Fruit fly (Drosophila melanogaster) whole organism, prepupa: ENCODE results near the gene PGRP-SB1.
A peak's percentile ranks its signal among the peaks of the same experiment; 100 is the strongest.

ENCODE experiments used
- CG10631 ChIP-seq: fragments of 200-800 bp; sonication (Bioruptor generic); optimal IDR thresholded peaks from 2 replicates; lab custom pipeline; 2016; ENCODE audit warnings: missing biosample characterization, missing genetic modification characterization
- CG10669 ChIP-seq: fragments of 200-800 bp; sonication (Bioruptor generic); optimal IDR thresholded peaks from 3 replicates; lab custom pipeline; 2018; ENCODE audit warnings: missing biosample characterization, mild to moderate bottlenecking, missing genetic modification characterization, moderate library complexity
- CG11902 ChIP-seq: fragments of 200-800 bp; sonication (Bioruptor generic); optimal IDR thresholded peaks from 3 replicates; lab custom pipeline; 2016; ENCODE audit warnings: missing biosample characterization, missing genetic modification characterization
- CG1621 ChIP-seq: fragments of 200-800 bp; sonication (Bioruptor generic); optimal IDR thresholded peaks from 3 replicates; lab custom pipeline; 2018; ENCODE audit warnings: missing biosample characterization, mild to moderate bottlenecking, missing genetic modification characterization
- CG3032 ChIP-seq: fragments of 200-800 bp; optimal IDR thresholded peaks from 2 replicates; lab custom pipeline; 2019; ENCODE audit warnings: missing biosample characterization, mild to moderate bottlenecking, missing genetic modification characterization, moderate library complexity
- CG32006 ChIP-seq: fragments of 200-800 bp; sonication (Bioruptor generic); optimal IDR thresholded peaks from 3 replicates; lab custom pipeline; 2017; ENCODE audit warnings: missing biosample characterization, mild to moderate bottlenecking, missing genetic modification characterization
- CG3919 ChIP-seq: fragments of 200-800 bp; sonication (Bioruptor generic); optimal IDR thresholded peaks from 3 replicates; lab custom pipeline; 2016; ENCODE audit warnings: missing biosample characterization, missing genetic modification characterization
- CG6276 ChIP-seq: fragments of 200-800 bp; sonication (Bioruptor generic); optimal IDR thresholded peaks from 2 replicates; lab custom pipeline; 2017; ENCODE audit warnings: missing biosample characterization, mild to moderate bottlenecking, missing genetic modification characterization
- CG6792 ChIP-seq: fragments of 200-800 bp; sonication (Bioruptor generic); optimal IDR thresholded peaks from 3 replicates; lab custom pipeline; 2016; ENCODE audit warnings: missing biosample characterization, missing genetic modification characterization
- CG6854 ChIP-seq: fragments of 200-800 bp; sonication (Bioruptor generic); optimal IDR thresholded peaks from 2 replicates; lab custom pipeline; 2017; ENCODE audit warnings: missing biosample characterization, mild to moderate bottlenecking, missing genetic modification characterization
- CG8632 ChIP-seq: fragments of 200-800 bp; sonication (Bioruptor generic); optimal IDR thresholded peaks from 3 replicates; lab custom pipeline; 2016; ENCODE audit warnings: missing biosample characterization, missing genetic modification characterization
- CG9139 ChIP-seq: fragments of 200-800 bp; sonication (Bioruptor generic); optimal IDR thresholded peaks from 3 replicates; lab custom pipeline; 2017; ENCODE audit warnings: missing biosample characterization, mild to moderate bottlenecking, missing genetic modification characterization
- Eip75B ChIP-seq: fragments of 200-800 bp; sonication (Bioruptor generic); optimal IDR thresholded peaks from 3 replicates; lab custom pipeline; 2016; ENCODE audit warnings: missing biosample characterization, missing genetic modification characterization
- Eip78C ChIP-seq: fragments of 200-800 bp; sonication (Bioruptor generic); peaks from one replicate; lab custom pipeline; 2016; ENCODE audit warnings: missing biosample characterization, missing genetic modification characterization
- Ets21C ChIP-seq: fragments of 200-800 bp; sonication (Bioruptor generic); optimal IDR thresholded peaks from 3 replicates; lab custom pipeline; 2016; ENCODE audit warnings: missing biosample characterization, missing genetic modification characterization
- Ets96B ChIP-seq: fragments of 200-800 bp; optimal IDR thresholded peaks from 2 replicates; lab custom pipeline; 2019; ENCODE audit warnings: missing biosample characterization, mild to moderate bottlenecking, missing genetic modification characterization, moderate library complexity
- Gug ChIP-seq: fragments of 200-800 bp; sonication (Bioruptor generic); IDR thresholded peaks from 2 replicates; pipeline ENCODE4 v1.3.6; 2022; ENCODE audit warnings: missing biosample characterization, missing genetic modification characterization
- Hr38 ChIP-seq: sonication (Bioruptor generic); optimal IDR thresholded peaks from 2 replicates; lab custom pipeline; 2016; ENCODE audit warnings: missing biosample characterization, missing genetic modification characterization
- Hr39 ChIP-seq: fragments of 200-800 bp; sonication (Bioruptor generic); optimal IDR thresholded peaks from 2 replicates; lab custom pipeline; 2016; ENCODE audit warnings: missing biosample characterization, missing genetic modification characterization
- Hr4 ChIP-seq: fragments of 200-800 bp; sonication (Bioruptor generic); optimal IDR thresholded peaks from 3 replicates; lab custom pipeline; 2016; ENCODE audit warnings: missing biosample characterization, missing genetic modification characterization
- Met ChIP-seq: fragments of 200-800 bp; sonication (Bioruptor generic); optimal IDR thresholded peaks from 3 replicates; lab custom pipeline; 2016; ENCODE audit warnings: missing biosample characterization, missing genetic modification characterization
- Sox102F ChIP-seq: fragments of 200-800 bp; sonication (Bioruptor generic); optimal IDR thresholded peaks from 2 replicates; lab custom pipeline; 2016; ENCODE audit warnings: missing biosample characterization, mild to moderate bottlenecking, missing genetic modification characterization
- achi ChIP-seq: fragments of 200-800 bp; sonication (Bioruptor generic); optimal IDR thresholded peaks from 3 replicates; lab custom pipeline; 2016; ENCODE audit warnings: missing biosample characterization, missing genetic modification characterization
- dac ChIP-seq: fragments of 200-800 bp; sonication (Bioruptor generic); optimal IDR thresholded peaks from 2 replicates; lab custom pipeline; 2017; ENCODE audit warnings: missing biosample characterization, mild to moderate bottlenecking, missing genetic modification characterization
- dsx ChIP-seq: fragments of 200-800 bp; optimal IDR thresholded peaks from 3 replicates; lab custom pipeline; 2019; ENCODE audit warnings: missing biosample characterization, mild to moderate bottlenecking, missing genetic modification characterization, moderate library complexity; ENCODE audit not compliant: poor library complexity, severe bottlenecking
- fd85E ChIP-seq: fragments of 200-800 bp; sonication (Bioruptor generic); optimal IDR thresholded peaks from 3 replicates; lab custom pipeline; 2016; ENCODE audit warnings: missing biosample characterization, missing genetic modification characterization
- fkh ChIP-seq: fragments of 200-800 bp; sonication (Bioruptor generic); optimal IDR thresholded peaks from 3 replicates; lab custom pipeline; 2017; ENCODE audit warnings: missing biosample characterization, mild to moderate bottlenecking, missing genetic modification characterization, moderate library complexity
- lz ChIP-seq: fragments of 200-800 bp; sonication (Bioruptor generic); optimal IDR thresholded peaks from 3 replicates; lab custom pipeline; 2016; ENCODE audit warnings: missing biosample characterization, missing genetic modification characterization
- pdm3 ChIP-seq: fragments of 200-800 bp; sonication (Bioruptor generic); optimal IDR thresholded peaks from 3 replicates; lab custom pipeline; 2016; ENCODE audit warnings: missing biosample characterization, missing genetic modification characterization
- ss ChIP-seq, 2 experiments: fragments of 200-800 bp; sonication (Bioruptor generic); optimal IDR thresholded peaks; 2 replicates in 1 of 2; 3 replicates in 1 of 2; lab custom pipeline; 2017 to 2018; ENCODE audit warnings: mild to moderate bottlenecking in 2 of 2, missing biosample characterization in 2 of 2, missing genetic modification characterization in 2 of 2, moderate library complexity in 1 of 2
- svp ChIP-seq: fragments of 200-800 bp; sonication (Bioruptor generic); peaks from one replicate; lab custom pipeline; 2016; ENCODE audit warnings: missing biosample characterization, missing genetic modification characterization
- topi ChIP-seq: fragments of 200-800 bp; sonication (Bioruptor generic); optimal IDR thresholded peaks from 3 replicates; lab custom pipeline; 2016; ENCODE audit warnings: missing biosample characterization, missing genetic modification characterization
- vri ChIP-seq: fragments of 200-800 bp; sonication (Bioruptor generic); optimal IDR thresholded peaks from 3 replicates; lab custom pipeline; 2016; ENCODE audit warnings: missing biosample characterization, mild to moderate bottlenecking, missing genetic modification characterization

PGRP-SB1 gene

dm6 chr3L:16743906-16744704 is 16.3 kb upstream of the PGRP-SB1 start:
- TF ChIP-seq CG3032 (tag; lab: Kevin White, UChicago) (no peak), pdm3 (GFP tag; lab: Kevin White, UChicago) (no peak), fd85E (GFP tag; lab: Kevin White, UChicago) (no peak), svp (GFP tag; lab: Kevin White, UChicago) (no peak), Ets96B (tag; lab: Kevin White, UChicago) (no peak), CG6854 (GFP tag; lab: Kevin White, UChicago) (no peak), fkh (GFP tag; lab: Kevin White, UChicago) (no peak), CG32006 (GFP tag; lab: Kevin White, UChicago) (no peak), ss (GFP tag; optimal IDR thresholded peaks at IDR 0.05; lab: Kevin White, UChicago) (no peak), CG6792 (GFP tag; lab: Kevin White, UChicago) (no peak), Ets21C (GFP tag; lab: Kevin White, UChicago) (no peak), CG10631 (GFP tag; lab: Kevin White, UChicago) (no peak)

dm6 chr3L:16741660-16742059 is 13.9 kb upstream of the PGRP-SB1 start:
- peak; percentile 46 for TF ChIP-seq dsx (GFP tag; lab: Kevin White, UChicago)
- no peak for TF ChIP-seq CG3032 (tag; lab: Kevin White, UChicago)

- no peak for TF ChIP-seq dac
- no peak for TF ChIP-seq Hr39 (GFP tag; lab: Kevin White, UChicago)
- no peak for TF ChIP-seq CG6276 (GFP tag; lab: Kevin White, UChicago)
- TF ChIP-seq pdm3 (GFP tag; lab: Kevin White, UChicago) = no peak
- no peak for TF ChIP-seq CG6792 (GFP tag; lab: Kevin White, UChicago)
- TF ChIP-seq CG6854 (GFP tag; lab: Kevin White, UChicago) = no peak
- TF ChIP-seq Met (GFP tag; lab: Kevin White, UChicago) = no peak
- TF ChIP-seq CG11902 (GFP tag; lab: Kevin White, UChicago) = no peak
- TF ChIP-seq CG10669 (GFP tag; lab: Kevin White, UChicago) = no peak
- TF ChIP-seq fkh (GFP tag; lab: Kevin White, UChicago) = no peak
- TF ChIP-seq CG9139 (GFP tag; lab: Kevin White, UChicago) = no peak
- TF ChIP-seq, all 60 proteins: peak for 0
Measured at dm6 chr3L:16733246-16733645, 5.5 kb upstream of the PGRP-SB1 start, which contains the start of gene CG9701. Gene CG9701 (plus strand): TSS chr3L:16733546.

- TF ChIP-seq vri (GFP tag; lab: Kevin White, UChicago) = no peak
- no peak for TF ChIP-seq Hr4 (GFP tag; lab: Kevin White, UChicago)
- TF ChIP-seq Hr39 (GFP tag; lab: Kevin White, UChicago) = no peak
- TF ChIP-seq Eip75B (GFP tag; lab: Kevin White, UChicago) = no peak
- no peak for TF ChIP-seq CG3919 (GFP tag; lab: Kevin White, UChicago)
- no peak for TF ChIP-seq Gug (GFP tag; lab: Robert Waterston, UW)
- TF ChIP-seq pdm3 (GFP tag; lab: Kevin White, UChicago) = no peak
- TF ChIP-seq Sox102F (GFP tag; lab: Kevin White, UChicago) = no peak
- no peak for TF ChIP-seq CG11902 (GFP tag; lab: Kevin White, UChicago)
- TF ChIP-seq achi (GFP tag; lab: Kevin White, UChicago) = no peak
- no peak for TF ChIP-seq CG1621
- no peak for TF ChIP-seq lz (GFP tag; lab: Kevin White, UChicago)
- TF ChIP-seq, all 60 proteins: peak for 0
Measured at dm6 chr3L:16730645-16731044, 2.9 kb upstream of the PGRP-SB1 start, which contains the start of gene Dbp73D. Gene Dbp73D (minus strand): TSS chr3L:16730818.

dm6 chr3L:16726069-16726591 is 1.7 kb downstream of the PGRP-SB1 start, which contains the start of the genes CG13026 and PGRP-SB2:
Gene CG13026 (minus strand): TSS chr3L:16726169.
Gene PGRP-SB2 (plus strand): TSS chr3L:16726541.
- TF ChIP-seq Eip78C = no peak
- TF ChIP-seq CG8632 (GFP tag; lab: Kevin White, UChicago) = no peak
- TF ChIP-seq achi (GFP tag; lab: Kevin White, UChicago) = no peak
- no peak for TF ChIP-seq Hr38 (GFP tag; lab: Kevin White, UChicago)
- TF ChIP-seq topi (GFP tag; lab: Kevin White, UChicago) = no peak
- TF ChIP-seq fkh (GFP tag; lab: Kevin White, UChicago) = no peak
